Fruit fly (Drosophila melanogaster) whole organism, adult: ENCODE measurements around the gene CG6661.

ENCODE experiments used
- CG11617 ChIP-seq: fragments of 200-800 bp; sonication (Bioruptor generic); optimal IDR thresholded peaks from 2 replicates; lab custom pipeline; 2017; ENCODE audit warnings: mild to moderate bottlenecking, missing biosample characterization, missing genetic modification reagents, missing genetic modification characterization
- CG12768 ChIP-seq: fragments of 200-800 bp; sonication (Bioruptor generic); optimal IDR thresholded peaks from 2 replicates; lab custom pipeline; 2017; ENCODE audit warnings: missing biosample characterization, missing genetic modification characterization, mild to moderate bottlenecking, moderate library complexity, missing genetic modification reagents
- CG14711 ChIP-seq: fragments of 200-800 bp; sonication (Bioruptor generic); optimal IDR thresholded peaks from 2 replicates; lab custom pipeline; 2018; ENCODE audit warnings: missing biosample characterization, mild to moderate bottlenecking, missing genetic modification characterization, moderate library complexity
- CG1620 ChIP-seq: fragments of 200-800 bp; sonication (Bioruptor generic); optimal IDR thresholded peaks from 2 replicates; lab custom pipeline; 2016; ENCODE audit warnings: missing biosample characterization, missing genetic modification characterization
- CG33017 ChIP-seq: fragments of 200-800 bp; sonication (Bioruptor generic); optimal IDR thresholded peaks from 2 replicates; lab custom pipeline; 2018; ENCODE audit warnings: missing biosample characterization, mild to moderate bottlenecking, missing genetic modification characterization, moderate library complexity
- CG5204 ChIP-seq: fragments of 200-800 bp; sonication (Bioruptor generic); optimal IDR thresholded peaks from 2 replicates; lab custom pipeline; 2016; ENCODE audit warnings: missing biosample characterization, missing genetic modification characterization
- CG7045 ChIP-seq: fragments of 200-800 bp; sonication (Bioruptor generic); optimal IDR thresholded peaks from 2 replicates; lab custom pipeline; 2017; ENCODE audit warnings: missing biosample characterization, mild to moderate bottlenecking, missing genetic modification characterization
- CG7101 ChIP-seq: fragments of 200-800 bp; sonication (Bioruptor generic); optimal IDR thresholded peaks from 2 replicates; lab custom pipeline; 2018; ENCODE audit warnings: missing biosample characterization, mild to moderate bottlenecking, missing genetic modification characterization, moderate library complexity
- Clk ChIP-seq: fragments of 200-800 bp; sonication (Bioruptor generic); optimal IDR thresholded peaks from 2 replicates; lab custom pipeline; 2017; ENCODE audit warnings: missing biosample characterization, missing genetic modification characterization
- Crg-1 ChIP-seq: fragments of 200-800 bp; sonication (Bioruptor generic); optimal IDR thresholded peaks from 2 replicates; lab custom pipeline; 2016; ENCODE audit warnings: missing biosample characterization, missing genetic modification characterization
- Hr96 ChIP-seq: fragments of 200-800 bp; sonication (Bioruptor generic); optimal IDR thresholded peaks from 2 replicates; lab custom pipeline; 2016; ENCODE audit warnings: missing biosample characterization, missing genetic modification characterization
- Mnt ChIP-seq: fragments of 200-800 bp; sonication (Bioruptor generic); optimal IDR thresholded peaks from 2 replicates; lab custom pipeline; 2016; ENCODE audit warnings: missing biosample characterization, mild to moderate bottlenecking, missing genetic modification characterization
- bab1 ChIP-seq: fragments of 200-800 bp; sonication (Bioruptor generic); optimal IDR thresholded peaks from 3 replicates; lab custom pipeline; 2019; ENCODE audit warnings: missing biosample characterization, mild to moderate bottlenecking, missing genetic modification characterization, moderate library complexity
- cic ChIP-seq: fragments of 200-800 bp; sonication (Bioruptor generic); optimal IDR thresholded peaks from 2 replicates; lab custom pipeline; 2017; ENCODE audit warnings: missing biosample characterization, mild to moderate bottlenecking, missing genetic modification characterization, moderate library complexity
- cnc ChIP-seq, 2 experiments: fragments of >200 bp; optimal IDR thresholded peaks; 2 replicates each; lab custom pipeline; 2017
- kay ChIP-seq: fragments of 200-800 bp; sonication (Bioruptor generic); peaks from one replicate; lab custom pipeline; 2016; ENCODE audit warnings: missing biosample characterization, missing genetic modification characterization, borderline replicate concordance
- ovo ChIP-seq: fragments of 200-800 bp; sonication (Bioruptor generic); optimal IDR thresholded peaks from 2 replicates; lab custom pipeline; 2016; ENCODE audit warnings: missing biosample characterization, missing genetic modification characterization
- pad ChIP-seq: fragments of 200-800 bp; sonication (Bioruptor generic); optimal IDR thresholded peaks from 3 replicates; lab custom pipeline; 2017; ENCODE audit warnings: missing biosample characterization, missing genetic modification characterization, mild to moderate bottlenecking, moderate library complexity, missing genetic modification reagents
- tj ChIP-seq: fragments of 200-800 bp; sonication (Bioruptor generic); optimal IDR thresholded peaks from 3 replicates; lab custom pipeline; 2017; ENCODE audit warnings: missing biosample characterization, mild to moderate bottlenecking, missing genetic modification characterization, moderate library complexity
- toe ChIP-seq: fragments of 200-800 bp; sonication (Bioruptor generic); optimal IDR thresholded peaks from 2 replicates; lab custom pipeline; 2016; ENCODE audit warnings: missing biosample characterization, missing genetic modification characterization

Gene CG6661

DNA sequence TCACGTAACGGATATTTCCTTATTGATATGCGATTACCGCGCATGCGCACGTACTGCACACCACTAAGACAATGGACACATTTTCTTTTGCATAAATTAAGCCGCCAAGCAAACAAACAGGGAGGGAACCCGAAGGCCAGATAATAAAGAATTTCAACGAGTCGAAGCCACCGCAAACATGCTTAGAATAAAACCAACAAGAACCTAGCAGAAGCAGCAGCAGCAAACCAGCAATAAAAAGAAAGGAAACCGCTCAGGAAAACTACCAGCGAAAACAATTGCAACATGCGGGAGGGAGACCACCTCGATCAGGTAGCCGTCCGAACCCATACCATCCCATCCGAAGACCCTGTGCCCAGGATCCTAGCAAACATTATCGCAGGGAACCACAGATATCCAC lies 42.0 kb downstream of the CG6661 start:
- TF ChIP-seq CG1620: no peak
- no peak for TF ChIP-seq CG7045 (GFP tag; lab: Kevin White, UChicago)
- TF ChIP-seq CG5204 (GFP tag; lab: Kevin White, UChicago): no peak
- no peak for TF ChIP-seq CG33017 (tag; lab: Kevin White, UChicago)

DNA sequence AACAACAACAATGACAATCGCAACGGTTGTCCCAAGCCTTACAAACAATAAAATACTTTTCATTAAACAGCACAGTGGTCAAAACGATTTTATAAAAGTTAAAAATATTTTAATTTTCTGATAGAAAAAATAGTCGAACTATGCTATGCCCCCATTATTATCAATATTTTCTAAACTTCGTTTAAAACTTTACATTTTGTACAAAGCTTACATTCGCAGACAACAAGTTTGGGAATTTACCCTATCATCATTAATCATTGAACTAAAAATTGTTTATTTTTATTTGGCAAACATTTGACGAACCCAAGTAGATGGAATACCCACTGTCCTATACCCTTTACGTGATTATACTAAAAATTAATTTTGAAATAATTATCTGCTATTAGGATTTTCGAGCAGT lies 43.7 kb downstream of the CG6661 start:
- TF ChIP-seq pad: no peak
- TF ChIP-seq CG5204 (GFP tag; lab: Kevin White, UChicago): no peak
- no peak for TF ChIP-seq cnc (optimal IDR thresholded peaks at IDR 0.05; lab: Kevin White, UChicago)
- TF ChIP-seq Crg-1 (GFP tag; lab: Kevin White, UChicago): no peak
- TF ChIP-seq bab1 (GFP tag; lab: Kevin White, UChicago): no peak

dm6 chr3L:14079224-14079623 lies 44.6 kb downstream of the CG6661 start:
- no peak for TF ChIP-seq CG5204 (GFP tag; lab: Kevin White, UChicago)
- TF ChIP-seq CG33017 (tag; lab: Kevin White, UChicago): no peak
- TF ChIP-seq bab1 (GFP tag; lab: Kevin White, UChicago): no peak
- peak; percentile 45 for TF ChIP-seq kay (GFP tag; lab: Kevin White, UChicago)
- no peak for TF ChIP-seq ovo (GFP tag; lab: Kevin White, UChicago)
- no peak for TF ChIP-seq CG1620

- TF ChIP-seq tj (GFP tag; lab: Kevin White, UChicago) (no peak), Crg-1 (GFP tag; lab: Kevin White, UChicago) (no peak), CG12768 (no peak), Mnt (GFP tag; lab: Kevin White, UChicago) (no peak), Hr96 (GFP tag; lab: Kevin White, UChicago) (no peak), CG7045 (GFP tag; lab: Kevin White, UChicago) (no peak), Clk (no peak), CG1620 (no peak), CG14711 (tag; lab: Kevin White, UChicago) (no peak), CG11617 (GFP tag; lab: Kevin White, UChicago) (no peak), toe (GFP tag; lab: Kevin White, UChicago) (no peak), CG5204 (GFP tag; lab: Kevin White, UChicago) (no peak), cnc (optimal IDR thresholded peaks at IDR 0.05; lab: Kevin White, UChicago) (no peak), cic (GFP tag; lab: Kevin White, UChicago) (no peak), pad (no peak), ovo (GFP tag; lab: Kevin White, UChicago) (no peak), CG7101 (tag; lab: Kevin White, UChicago) (no peak), kay (GFP tag; lab: Kevin White, UChicago) (no peak)
Observed at dm6 chr3L:14083283-14083682, 48.7 kb downstream of the CG6661 start, which contains the start of gene CG8100. CG8100 (plus strand) TSS chr3L:14083615.

DNA sequence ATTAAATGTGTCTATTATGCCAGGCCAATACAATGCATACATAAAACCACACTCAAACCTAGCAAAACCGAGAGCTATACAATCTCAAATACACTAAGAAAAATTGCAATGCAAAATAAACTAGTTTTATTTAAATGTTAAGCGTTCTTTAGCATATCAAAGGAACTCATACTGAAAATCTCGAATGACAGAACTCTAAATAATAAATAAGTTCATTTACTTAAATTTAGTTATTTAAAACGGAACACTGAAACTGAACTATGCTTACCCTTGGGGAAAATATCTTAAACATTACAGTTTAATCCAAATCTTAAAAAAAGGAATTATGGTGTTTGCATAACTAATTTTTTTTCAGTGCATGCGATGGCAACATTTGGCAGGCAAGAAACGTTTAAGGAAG lies 51.6 kb downstream of the CG6661 start:
- no peak for TF ChIP-seq bab1 (GFP tag; lab: Kevin White, UChicago)
- TF ChIP-seq Crg-1 (GFP tag; lab: Kevin White, UChicago): no peak
- TF ChIP-seq CG5204 (GFP tag; lab: Kevin White, UChicago): no peak
- no peak for TF ChIP-seq tj (GFP tag; lab: Kevin White, UChicago)
- no peak for TF ChIP-seq CG33017 (tag; lab: Kevin White, UChicago)
